Fruit fly (Drosophila melanogaster) whole organism, embryonic: Measurements from ENCODE around the gene CG34348.

ENCODE experiments used
- Antp ChIP-seq: fragments of 200-800 bp; sonication (Bioruptor generic); optimal IDR thresholded peaks from 3 replicates; lab custom pipeline; 2016; ENCODE audit warnings: missing biosample characterization, missing genetic modification characterization
- BEAF-32 ChIP-seq: fragments of 200-800 bp; sonication (Bioruptor generic); optimal IDR thresholded peaks from 3 replicates; lab custom pipeline; 2017; ENCODE audit warnings: missing biosample characterization, missing genetic modification characterization, mild to moderate bottlenecking, moderate library complexity, missing genetic modification reagents
- CG10267 ChIP-seq: fragments of 200-800 bp; sonication (Bioruptor generic); optimal IDR thresholded peaks from 2 replicates; lab custom pipeline; 2018; ENCODE audit warnings: missing biosample characterization, mild to moderate bottlenecking, missing genetic modification characterization, moderate library complexity
- CG11560 ChIP-seq: fragments of 200-800 bp; sonication (Bioruptor generic); IDR thresholded peaks from 3 replicates; pipeline ENCODE4 v1.3.6; 2022; ENCODE audit warnings: missing biosample characterization, missing genetic modification characterization
- CG17361 ChIP-seq: fragments of 200-800 bp; sonication (Bioruptor generic); IDR thresholded peaks from 3 replicates; pipeline ENCODE4 v1.3.6; 2022; ENCODE audit warnings: missing biosample characterization, missing genetic modification characterization
- CG1832 ChIP-seq: fragments of 200-800 bp; sonication (Bioruptor generic); optimal IDR thresholded peaks from 2 replicates; lab custom pipeline; 2017; ENCODE audit warnings: missing biosample characterization, mild to moderate bottlenecking, missing genetic modification characterization, inconsistent platforms
- CG2202 ChIP-seq: fragments of 200-800 bp; sonication (Bioruptor generic); optimal IDR thresholded peaks from 2 replicates; lab custom pipeline; 2018; ENCODE audit warnings: missing biosample characterization, mild to moderate bottlenecking, missing genetic modification characterization
- CG30020 ChIP-seq: fragments of 200-800 bp; optimal IDR thresholded peaks from 2 replicates; lab custom pipeline; 2019; ENCODE audit warnings: missing biosample characterization, mild to moderate bottlenecking, missing genetic modification characterization, moderate library complexity
- CG30431 ChIP-seq: fragments of 200-800 bp; sonication (Bioruptor generic); optimal IDR thresholded peaks from 2 replicates; lab custom pipeline; 2017; ENCODE audit warnings: missing biosample characterization, missing genetic modification characterization
- CG32532 ChIP-seq: fragments of 200-800 bp; sonication (Bioruptor generic); IDR thresholded peaks from 2 replicates; pipeline ENCODE4 v1.3.6; 2022; ENCODE audit warnings: missing biosample characterization, missing genetic modification characterization
- CG6689 ChIP-seq: fragments of 200-800 bp; sonication (Bioruptor generic); IDR thresholded peaks from 2 replicates; pipeline ENCODE4 v1.3.6; 2022; ENCODE audit warnings: missing biosample characterization, missing genetic modification characterization
- CG8089 ChIP-seq: fragments of 200-800 bp; sonication (Bioruptor generic); optimal IDR thresholded peaks from 3 replicates; lab custom pipeline; 2016; ENCODE audit warnings: missing biosample characterization, missing genetic modification characterization
- CG8290 ChIP-seq, 3 experiments: fragments of 200-800 bp; sonication (Bioruptor generic); optimal IDR thresholded peaks; 2 replicates each; lab custom pipeline; 2016 to 2019; ENCODE audit warnings: missing biosample characterization in 3 of 3, missing genetic modification characterization in 3 of 3, mild to moderate bottlenecking in 2 of 3, moderate library complexity in 1 of 3
- CG9727 ChIP-seq: fragments of 200-800 bp; sonication (Bioruptor generic); optimal IDR thresholded peaks from 3 replicates; lab custom pipeline; 2017; ENCODE audit warnings: missing biosample characterization, mild to moderate bottlenecking, missing genetic modification characterization
- Camta ChIP-seq: fragments of 200-800 bp; sonication (Bioruptor generic); optimal IDR thresholded peaks from 2 replicates; lab custom pipeline; 2016; ENCODE audit warnings: missing biosample characterization, missing genetic modification characterization
- Dll ChIP-seq: fragments of 200-800 bp; sonication (Bioruptor generic); IDR thresholded peaks from 4 replicates; pipeline ENCODE4 v1.3.6; 2022; ENCODE audit warnings: missing biosample characterization, missing genetic modification characterization; ENCODE audit not compliant: partially characterized antibody
- HLH4C ChIP-seq: fragments of 200-800 bp; sonication (Bioruptor generic); IDR thresholded peaks from 3 replicates; pipeline ENCODE4 v1.3.6; 2022; ENCODE audit warnings: missing biosample characterization, missing genetic modification characterization; ENCODE audit not compliant: partially characterized antibody
- Lhr ChIP-seq: fragments of 200-800 bp; sonication (Bioruptor generic); optimal IDR thresholded peaks from 3 replicates; lab custom pipeline; 2017; ENCODE audit warnings: mild to moderate bottlenecking, missing biosample characterization, missing genetic modification reagents, missing genetic modification characterization
- Nf-YC ChIP-seq: fragments of 200-800 bp; optimal IDR thresholded peaks from 3 replicates; lab custom pipeline; 2019; ENCODE audit warnings: missing biosample characterization, mild to moderate bottlenecking, missing genetic modification characterization, moderate library complexity
- Oaz ChIP-seq: fragments of 200-800 bp; sonication (Bioruptor generic); IDR thresholded peaks from 2 replicates; pipeline ENCODE4 v1.3.6; 2022; ENCODE audit warnings: missing biosample characterization, missing genetic modification characterization
- Pdp1 ChIP-seq, 2 experiments: fragments of 200-800 bp; sonication (Bioruptor generic); optimal IDR thresholded peaks; 3 replicates each; lab custom pipeline; 2016; ENCODE audit warnings: missing biosample characterization in 2 of 2, missing genetic modification characterization in 2 of 2, mild to moderate bottlenecking in 1 of 2, moderate library complexity in 1 of 2
- Sry-β ChIP-seq: fragments of 200-800 bp; sonication (Bioruptor generic); optimal IDR thresholded peaks from 2 replicates; lab custom pipeline; 2018; ENCODE audit warnings: missing biosample characterization, mild to moderate bottlenecking, missing genetic modification characterization, moderate library complexity
- Sry-δ ChIP-seq: fragments of 200-800 bp; sonication (Bioruptor generic); optimal IDR thresholded peaks from 2 replicates; lab custom pipeline; 2016; ENCODE audit warnings: missing biosample characterization, missing genetic modification characterization
- Xrp1 ChIP-seq: fragments of 200-800 bp; sonication (Bioruptor generic); IDR thresholded peaks from 2 replicates; pipeline ENCODE4 v1.3.6; 2022; ENCODE audit warnings: missing biosample characterization, missing genetic modification characterization
- YL-1 ChIP-seq: fragments of 200-800 bp; sonication (Bioruptor generic); optimal IDR thresholded peaks from 3 replicates; lab custom pipeline; 2017; ENCODE audit warnings: missing biosample characterization, mild to moderate bottlenecking, missing genetic modification characterization
- ab ChIP-seq: fragments of 200-800 bp; sonication (Bioruptor generic); optimal IDR thresholded peaks from 2 replicates; lab custom pipeline; 2016; ENCODE audit warnings: missing biosample characterization, missing genetic modification characterization
- ase ChIP-seq: fragments of 200-800 bp; sonication (Bioruptor generic); IDR thresholded peaks from 3 replicates; pipeline ENCODE4 v1.3.6; 2022; ENCODE audit warnings: missing biosample characterization, missing genetic modification characterization
- az2 ChIP-seq: fragments of 200-800 bp; sonication (Bioruptor generic); optimal IDR thresholded peaks from 3 replicates; lab custom pipeline; 2016; ENCODE audit warnings: missing biosample characterization, missing genetic modification characterization
- bsh ChIP-seq, 2 experiments: fragments of 200-800 bp; sonication (Bioruptor generic); optimal IDR thresholded peaks; 2 replicates each; lab custom pipeline; 2017 to 2018; ENCODE audit warnings: mild to moderate bottlenecking in 2 of 2, missing biosample characterization in 2 of 2, missing genetic modification characterization in 2 of 2, moderate library complexity in 1 of 2
- caup ChIP-seq: fragments of 200-800 bp; sonication (Bioruptor generic); optimal IDR thresholded peaks from 3 replicates; lab custom pipeline; 2017; ENCODE audit warnings: missing biosample characterization, mild to moderate bottlenecking, missing genetic modification characterization, moderate library complexity; ENCODE audit not compliant: severe bottlenecking
- ci ChIP-seq: fragments of 200-800 bp; sonication (Bioruptor generic); IDR thresholded peaks from 3 replicates; pipeline ENCODE4 v1.3.6; 2022; ENCODE audit warnings: missing biosample characterization, missing genetic modification characterization
- dmrt11E ChIP-seq: fragments of 200-800 bp; sonication (Bioruptor generic); optimal IDR thresholded peaks from 3 replicates; lab custom pipeline; 2018; ENCODE audit warnings: missing biosample characterization, mild to moderate bottlenecking, missing genetic modification characterization, moderate library complexity
- dysf ChIP-seq: fragments of 200-800 bp; sonication (Bioruptor generic); IDR thresholded peaks from 3 replicates; pipeline ENCODE4 v1.3.6; 2022; ENCODE audit warnings: missing biosample characterization, missing genetic modification characterization
- en ChIP-seq: fragments of 200-800 bp; sonication (Bioruptor generic); optimal IDR thresholded peaks from 2 replicates; lab custom pipeline; 2016; ENCODE audit warnings: missing biosample characterization, missing genetic modification characterization
- gfzf ChIP-seq: fragments of 200-800 bp; sonication (Bioruptor generic); optimal IDR thresholded peaks from 2 replicates; lab custom pipeline; 2016; ENCODE audit warnings: missing biosample characterization, mild to moderate bottlenecking, missing genetic modification characterization, moderate library complexity
- gsb ChIP-seq: fragments of 200-800 bp; sonication (Bioruptor generic); IDR thresholded peaks from 2 replicates; pipeline ENCODE4 v1.3.6; 2022; ENCODE audit warnings: missing biosample characterization, missing genetic modification characterization
- ham ChIP-seq: fragments of 200-800 bp; sonication (Bioruptor generic); IDR thresholded peaks from 2 replicates; pipeline ENCODE4 v1.3.6; 2022; ENCODE audit warnings: missing biosample characterization, missing genetic modification characterization
- inv ChIP-seq: fragments of 200-800 bp; sonication (Bioruptor generic); IDR thresholded peaks from 2 replicates; pipeline ENCODE4 v1.3.6; 2022; ENCODE audit warnings: missing biosample characterization, missing genetic modification characterization; ENCODE audit not compliant: partially characterized antibody
- klu ChIP-seq: fragments of 200-800 bp; sonication (Bioruptor generic); IDR thresholded peaks from 2 replicates; pipeline ENCODE4 v1.3.6; 2022; ENCODE audit warnings: missing biosample characterization, missing genetic modification characterization
- lilli ChIP-seq: fragments of 200-800 bp; sonication (Bioruptor generic); optimal IDR thresholded peaks from 3 replicates; lab custom pipeline; 2016; ENCODE audit warnings: missing biosample characterization, missing genetic modification characterization
- nerfin-1 ChIP-seq: fragments of 200-800 bp; sonication (Bioruptor generic); optimal IDR thresholded peaks from 3 replicates; lab custom pipeline; 2019; ENCODE audit warnings: missing biosample characterization, mild to moderate bottlenecking, missing genetic modification characterization, moderate library complexity
- nmo ChIP-seq: fragments of 200-800 bp; sonication (Bioruptor generic); optimal IDR thresholded peaks from 2 replicates; lab custom pipeline; 2018; ENCODE audit warnings: missing biosample characterization, mild to moderate bottlenecking, missing genetic modification characterization, moderate library complexity
- pb ChIP-seq: fragments of 200-800 bp; sonication (Bioruptor generic); optimal IDR thresholded peaks from 3 replicates; lab custom pipeline; 2016; ENCODE audit warnings: missing biosample characterization, missing genetic modification characterization
- pnt ChIP-seq: fragments of 200-800 bp; sonication (Bioruptor generic); optimal IDR thresholded peaks from 3 replicates; lab custom pipeline; 2016; ENCODE audit warnings: missing biosample characterization, missing genetic modification characterization
- pzg ChIP-seq: fragments of 200-800 bp; sonication (Bioruptor generic); optimal IDR thresholded peaks from 3 replicates; lab custom pipeline; 2018; ENCODE audit warnings: missing biosample characterization, mild to moderate bottlenecking, missing genetic modification characterization, moderate library complexity
- sens ChIP-seq: fragments of 200-800 bp; sonication (Bioruptor generic); peaks from one replicate; lab custom pipeline; 2016; ENCODE audit warnings: missing biosample characterization, missing genetic modification characterization
- sob ChIP-seq: fragments of 200-800 bp; sonication (Bioruptor generic); IDR thresholded peaks from 2 replicates; pipeline ENCODE4 v1.3.6; 2022; ENCODE audit warnings: missing biosample characterization, missing genetic modification characterization
- unpg ChIP-seq: fragments of 200-800 bp; sonication (Bioruptor generic); optimal IDR thresholded peaks from 3 replicates; lab custom pipeline; 2018; ENCODE audit warnings: missing biosample characterization, mild to moderate bottlenecking, missing genetic modification characterization, moderate library complexity
- vvl ChIP-seq: fragments of 200-800 bp; sonication (Bioruptor generic); IDR thresholded peaks from 2 replicates; pipeline ENCODE4 v1.3.6; 2022; ENCODE audit warnings: missing biosample characterization, missing genetic modification characterization

Gene CG34348

dm6 chrX:11355708-11356174 is 16.1 kb downstream of the CG34348 start, which contains the start of gene dsh (continued):
- TF ChIP-seq pnt (GFP tag; lab: Kevin White, UChicago) = no peak
- TF ChIP-seq gfzf = peak; percentile 82
- peak; percentile 37 for TF ChIP-seq Antp (GFP tag; lab: Kevin White, UChicago)
- TF ChIP-seq lilli (GFP tag; lab: Kevin White, UChicago) = peak; percentile 21
- TF ChIP-seq en (GFP tag; lab: Kevin White, UChicago) = no peak
- peak; percentile 32 for TF ChIP-seq YL-1 (GFP tag; lab: Kevin White, UChicago)
- peak; percentile 53 for TF ChIP-seq CG10267
- peak; percentile 74 for TF ChIP-seq BEAF-32
- TF ChIP-seq nmo (GFP tag; lab: Kevin White, UChicago) = peak; percentile 53
- peak; percentile 12 for TF ChIP-seq CG8290 (GFP tag; optimal IDR thresholded peaks at IDR 0.05; lab: Kevin White, UChicago)
- TF ChIP-seq CG8290 (tag; optimal IDR thresholded peaks at IDR 0.05; lab: Kevin White, UChicago) = no peak
- no peak for TF ChIP-seq CG2202 (tag; lab: Kevin White, UChicago)
- TF ChIP-seq ab (GFP tag; lab: Kevin White, UChicago) = no peak
- TF ChIP-seq HLH4C = peak; percentile 40; the same call in 1 of the 3 replicates
- TF ChIP-seq ase (GFP tag; lab: Robert Waterston, UW) = no peak
- TF ChIP-seq Oaz (GFP tag; lab: Robert Waterston, UW) = no peak
- TF ChIP-seq CG6689 (GFP tag; lab: Robert Waterston, UW) = peak; percentile 23; the same call in 1 of the 2 replicates
- peak; percentile 75 for TF ChIP-seq Dll (GFP tag; lab: Robert Waterston, UW)
- TF ChIP-seq Xrp1 (GFP tag; lab: Robert Waterston, UW) = 0 out of 2 replicates have a peak, but pooled peaks have one; percentile 10
- peak; percentile 5 for TF ChIP-seq Lhr (GFP tag; lab: Kevin White, UChicago)
- no peak for TF ChIP-seq Camta
- peak; percentile 37; the same call in 1 of the 2 replicates for TF ChIP-seq CG32532 (GFP tag; lab: Robert Waterston, UW)
- no peak for TF ChIP-seq pb (GFP tag; lab: Kevin White, UChicago)
- no peak for TF ChIP-seq dysf
- TF ChIP-seq caup = no peak
- no peak for TF ChIP-seq gsb (GFP tag; lab: Robert Waterston, UW)
- no peak for TF ChIP-seq vvl (GFP tag; lab: Robert Waterston, UW)
- peak; percentile 24 for TF ChIP-seq CG9727
- peak; percentile 61 for TF ChIP-seq pzg (GFP tag; lab: Kevin White, UChicago)
- peak; percentile 73 for TF ChIP-seq CG1832 (GFP tag; lab: Kevin White, UChicago)
- TF ChIP-seq dmrt11E (tag; lab: Kevin White, UChicago) = no peak
- TF ChIP-seq sob = 0 out of 2 replicates have a peak, but pooled peaks have one; percentile 7
- TF ChIP-seq CG8089 = no peak
- TF ChIP-seq Pdp1 (GFP tag; optimal IDR thresholded peaks at IDR 0.05; lab: Kevin White, UChicago) = peak in 1 of 2 experiments; percentile 27
- peak; percentile 57 for TF ChIP-seq Sry-δ
- TF ChIP-seq klu = no peak
- 0 out of 3 replicates have a peak, but pooled peaks have one; percentile 17 for TF ChIP-seq ci (GFP tag; lab: Robert Waterston, UW)
- no peak for TF ChIP-seq CG17361 (GFP tag; lab: Robert Waterston, UW)
- TF ChIP-seq sens (GFP tag; lab: Kevin White, UChicago) = peak; percentile 86
- TF ChIP-seq Nf-YC (tag; lab: Kevin White, UChicago) = no peak
- TF ChIP-seq Sry-β (GFP tag; lab: Kevin White, UChicago) = no peak
- TF ChIP-seq bsh (GFP tag; optimal IDR thresholded peaks at IDR 0.05; lab: Kevin White, UChicago) = peak in 1 of 2 experiments; percentile 1
- TF ChIP-seq inv (GFP tag; lab: Robert Waterston, UW) = peak; percentile 38; the same call in 1 of the 2 replicates
- no peak for TF ChIP-seq CG30431
- TF ChIP-seq ham (GFP tag; lab: Robert Waterston, UW) = no peak
- no peak for TF ChIP-seq az2
- peak; percentile 38 for TF ChIP-seq CG30020 (tag; lab: Kevin White, UChicago)
- TF ChIP-seq CG11560 (tag; lab: Robert Waterston, UW) = peak; percentile 19; the same call in 1 of the 3 replicates
- peak; percentile 3 for TF ChIP-seq nerfin-1 (tag; lab: Kevin White, UChicago)
- TF ChIP-seq unpg (GFP tag; lab: Kevin White, UChicago) = no peak
